Worm (Caenorhabditis elegans) whole organism, L3 larva: ENCODE measurements around the gene swt-5.
A peak's percentile ranks its signal among the peaks of the same experiment; 100 is the strongest.

Source experiments
- R02D3.7 ChIP-seq: fragments of 150-350 bp; optimal IDR thresholded peaks from 2 replicates; lab custom pipeline; 2014; ENCODE audit warnings: missing biosample characterization, missing genetic modification characterization
- ZK546.5 ChIP-seq: sonication (generic microtip); optimal IDR thresholded peaks from 2 replicates; lab custom pipeline; 2017; ENCODE audit warnings: missing biosample characterization, missing genetic modification characterization
- aly-2 ChIP-seq: fragments of 150-350 bp; optimal IDR thresholded peaks from 2 replicates; lab custom pipeline; 2014; ENCODE audit warnings: missing biosample characterization, missing genetic modification characterization
- ama-1 ChIP-seq: fragments of 150-350 bp; optimal IDR thresholded peaks from 2 replicates; lab custom pipeline; 2018
- ceh-16 ChIP-seq: sonication (generic microtip); optimal IDR thresholded peaks from 2 replicates; lab custom pipeline; 2017; ENCODE audit warnings: missing biosample characterization, missing genetic modification characterization
- ceh-28 ChIP-seq: fragments of 150-350 bp; optimal IDR thresholded peaks from 2 replicates; lab custom pipeline; 2014; ENCODE audit warnings: missing biosample characterization, missing genetic modification reagents, missing genetic modification characterization
- ceh-82 ChIP-seq: fragments of 150-350 bp; optimal IDR thresholded peaks from 2 replicates; lab custom pipeline; 2014; ENCODE audit warnings: missing biosample characterization, missing genetic modification characterization
- daf-12 ChIP-seq: fragments of 150-350 bp; optimal IDR thresholded peaks from 2 replicates; lab custom pipeline; 2014; ENCODE audit warnings: missing biosample characterization, missing genetic modification reagents, missing genetic modification characterization
- egl-27 ChIP-seq: sonication (generic microtip); optimal IDR thresholded peaks from 4 replicates; lab custom pipeline; 2017; ENCODE audit warnings: missing biosample characterization, missing genetic modification reagents, missing genetic modification characterization
- egl-5 ChIP-seq: fragments of 150-350 bp; optimal IDR thresholded peaks from 2 replicates; lab custom pipeline; 2017; ENCODE audit warnings: missing biosample characterization, missing genetic modification reagents, missing genetic modification characterization, inconsistent platforms
- elt-1 ChIP-seq: fragments of 150-350 bp; optimal IDR thresholded peaks from 2 replicates; lab custom pipeline; 2014; ENCODE audit warnings: missing biosample characterization, missing genetic modification characterization
- elt-2 ChIP-seq: sonication (generic microtip); optimal IDR thresholded peaks from 2 replicates; lab custom pipeline; 2016; ENCODE audit warnings: missing genetic modification reagents, mild to moderate bottlenecking, missing genetic modification characterization, missing compliant biosample characterization
- elt-3 ChIP-seq, 3 experiments: fragments of 150-350 bp in 1 of 3; sonication (generic microtip) in 2 of 3; optimal IDR thresholded peaks; 2 replicates in 2 of 3; 4 replicates in 1 of 3; lab custom pipeline; 2014 to 2017; ENCODE audit warnings: missing biosample characterization in 3 of 3, missing genetic modification characterization in 3 of 3
- eor-1 ChIP-seq, 2 experiments: fragments of 150-350 bp; optimal IDR thresholded peaks; 2 replicates each; lab custom pipeline; 2014 to 2018; ENCODE audit warnings: missing biosample characterization in 2 of 2, missing genetic modification characterization in 2 of 2
- fkh-10 ChIP-seq: sonication (generic microtip); optimal IDR thresholded peaks from 2 replicates; lab custom pipeline; 2017; ENCODE audit warnings: missing biosample characterization, missing genetic modification reagents, missing genetic modification characterization
- fkh-2 ChIP-seq: fragments of 150-350 bp; optimal IDR thresholded peaks from 2 replicates; lab custom pipeline; 2014; ENCODE audit warnings: missing biosample characterization, missing genetic modification reagents, missing genetic modification characterization
- fos-1 ChIP-seq: fragments of 150-350 bp; optimal IDR thresholded peaks from 2 replicates; lab custom pipeline; 2014; ENCODE audit warnings: missing biosample characterization, missing genetic modification characterization
- jun-1 ChIP-seq: fragments of 150-350 bp; optimal IDR thresholded peaks from 2 replicates; lab custom pipeline; 2014; ENCODE audit warnings: missing biosample characterization, missing genetic modification reagents, missing genetic modification characterization
- lin-15B ChIP-seq: fragments of 150-350 bp; optimal IDR thresholded peaks from 2 replicates; lab custom pipeline; 2014; ENCODE audit warnings: missing biosample characterization, missing genetic modification characterization
- lin-39 ChIP-seq: fragments of 150-350 bp; optimal IDR thresholded peaks from 2 replicates; lab custom pipeline; 2018; ENCODE audit warnings: missing biosample characterization, missing genetic modification reagents, missing genetic modification characterization
- lsy-12 ChIP-seq: sonication (generic microtip); optimal IDR thresholded peaks from 2 replicates; lab custom pipeline; 2016; ENCODE audit warnings: mild to moderate bottlenecking, missing genetic modification characterization, missing compliant biosample characterization
- mdl-1 ChIP-seq: fragments of 150-350 bp; optimal IDR thresholded peaks from 2 replicates; lab custom pipeline; 2014; ENCODE audit warnings: missing biosample characterization, missing genetic modification characterization
- mml-1 ChIP-seq: fragments of 150-350 bp; sonication (generic microtip); optimal IDR thresholded peaks from 3 replicates; lab custom pipeline; 2014; ENCODE audit warnings: missing biosample characterization, missing genetic modification characterization
- nfya-1 ChIP-seq: sonication (generic microtip); optimal IDR thresholded peaks from 2 replicates; lab custom pipeline; 2017; ENCODE audit warnings: missing genetic modification characterization, mild to moderate bottlenecking, missing compliant biosample characterization, antibody characterized with exemption, moderate library complexity; ENCODE audit not compliant: insufficient read depth
- nhr-11 ChIP-seq: fragments of 150-350 bp; optimal IDR thresholded peaks from 2 replicates; lab custom pipeline; 2014; ENCODE audit warnings: missing biosample characterization, missing genetic modification characterization
- nhr-12 ChIP-seq: fragments of 150-350 bp; optimal IDR thresholded peaks from 2 replicates; lab custom pipeline; 2014; ENCODE audit warnings: missing biosample characterization, missing genetic modification characterization
- nhr-23 ChIP-seq: fragments of 150-350 bp; optimal IDR thresholded peaks from 2 replicates; lab custom pipeline; 2014; ENCODE audit warnings: missing biosample characterization, missing genetic modification reagents, missing genetic modification characterization
- nhr-237 ChIP-seq: fragments of 150-350 bp; optimal IDR thresholded peaks from 2 replicates; lab custom pipeline; 2014; ENCODE audit warnings: missing biosample characterization, missing genetic modification characterization
- nhr-25 ChIP-seq: sonication (generic microtip); optimal IDR thresholded peaks from 2 replicates; lab custom pipeline; 2017; ENCODE audit warnings: missing biosample characterization, missing genetic modification characterization
- nhr-28 ChIP-seq: fragments of 150-350 bp; optimal IDR thresholded peaks from 2 replicates; lab custom pipeline; 2014; ENCODE audit warnings: missing biosample characterization, missing genetic modification characterization
- nhr-43 ChIP-seq: sonication (generic microtip); optimal IDR thresholded peaks from 2 replicates; lab custom pipeline; 2016; ENCODE audit warnings: mild to moderate bottlenecking, missing genetic modification characterization, missing compliant biosample characterization; ENCODE audit not compliant: poor library complexity, severe bottlenecking
- nhr-67 ChIP-seq: fragments of 150-350 bp; optimal IDR thresholded peaks from 2 replicates; lab custom pipeline; 2014; ENCODE audit warnings: missing biosample characterization, missing genetic modification characterization
- nhr-76 ChIP-seq: fragments of 150-350 bp; sonication (generic microtip); optimal IDR thresholded peaks from 5 replicates; lab custom pipeline; 2014; ENCODE audit warnings: missing biosample characterization, missing genetic modification characterization
- nhr-77 ChIP-seq: fragments of 150-350 bp; optimal IDR thresholded peaks from 2 replicates; lab custom pipeline; 2014; ENCODE audit warnings: missing biosample characterization, missing genetic modification characterization
- pha-4 ChIP-seq: fragments of 150-350 bp; optimal IDR thresholded peaks from 2 replicates; lab custom pipeline; 2014; ENCODE audit warnings: missing biosample characterization, missing genetic modification reagents, missing genetic modification characterization
- pqm-1 ChIP-seq: fragments of 150-350 bp; optimal IDR thresholded peaks from 2 replicates; lab custom pipeline; 2017; ENCODE audit warnings: missing biosample characterization, missing genetic modification characterization, inconsistent platforms
- skn-1 ChIP-seq: fragments of 150-350 bp; optimal IDR thresholded peaks from 2 replicates; lab custom pipeline; 2014; ENCODE audit warnings: missing biosample characterization, missing genetic modification characterization
- snpc-4 ChIP-seq: fragments of 150-350 bp; optimal IDR thresholded peaks from 2 replicates; lab custom pipeline; 2014; ENCODE audit warnings: missing biosample characterization, missing genetic modification characterization
- tbx-2 ChIP-seq: sonication (generic microtip); optimal IDR thresholded peaks from 2 replicates; lab custom pipeline; 2016; ENCODE audit warnings: mild to moderate bottlenecking, missing genetic modification characterization, missing compliant biosample characterization
- unc-39 ChIP-seq: sonication (generic microtip); optimal IDR thresholded peaks from 4 replicates; lab custom pipeline; 2017; ENCODE audit warnings: missing biosample characterization, missing genetic modification characterization
- unc-62 ChIP-seq: fragments of 150-350 bp; sonication (generic microtip); optimal IDR thresholded peaks from 4 replicates; lab custom pipeline; 2014; ENCODE audit warnings: missing biosample characterization, missing genetic modification reagents, missing genetic modification characterization
- zag-1 ChIP-seq: fragments of 150-350 bp; optimal IDR thresholded peaks from 2 replicates; lab custom pipeline; 2014; ENCODE audit warnings: missing biosample characterization, missing genetic modification characterization
- ztf-11 ChIP-seq: fragments of 150-350 bp; optimal IDR thresholded peaks from 2 replicates; lab custom pipeline; 2014; ENCODE audit warnings: missing biosample characterization, missing genetic modification characterization

Gene swt-5

DNA sequence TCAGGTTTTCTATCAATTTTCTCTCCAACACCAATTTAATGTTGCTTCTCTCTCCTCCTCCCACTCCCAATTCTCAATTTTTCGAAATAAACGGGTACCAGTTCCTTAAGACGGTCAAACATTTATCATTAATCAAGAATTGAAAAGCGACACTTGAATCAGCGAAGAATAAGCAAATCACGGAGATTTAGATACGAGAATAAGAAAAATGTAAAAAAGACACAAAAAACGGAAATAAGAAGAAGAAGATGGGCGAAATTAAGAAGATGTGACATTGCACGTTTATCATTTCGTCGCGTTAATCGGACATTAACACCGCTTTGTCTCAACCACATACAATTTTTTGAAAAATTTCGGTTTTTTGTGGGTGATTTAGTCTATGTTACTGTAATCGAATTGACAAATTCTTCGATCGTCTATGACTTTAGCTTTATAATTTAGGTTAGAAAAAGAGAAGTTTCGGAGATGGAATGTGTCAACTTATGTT, 3.3 kb downstream of the swt-5 start, which contains the start of gene haao-1:
Gene haao-1 (plus strand): TSS at position 437 of the 487 bp plus-strand sequence.
- peak; percentile 49 for TF ChIP-seq nhr-25 (tag; lab: Kevin White, UChicago)
- no peak for TF ChIP-seq pha-4
- peak; percentile 41 for TF ChIP-seq nhr-23 (tag; lab: Kevin White, UChicago)

DNA sequence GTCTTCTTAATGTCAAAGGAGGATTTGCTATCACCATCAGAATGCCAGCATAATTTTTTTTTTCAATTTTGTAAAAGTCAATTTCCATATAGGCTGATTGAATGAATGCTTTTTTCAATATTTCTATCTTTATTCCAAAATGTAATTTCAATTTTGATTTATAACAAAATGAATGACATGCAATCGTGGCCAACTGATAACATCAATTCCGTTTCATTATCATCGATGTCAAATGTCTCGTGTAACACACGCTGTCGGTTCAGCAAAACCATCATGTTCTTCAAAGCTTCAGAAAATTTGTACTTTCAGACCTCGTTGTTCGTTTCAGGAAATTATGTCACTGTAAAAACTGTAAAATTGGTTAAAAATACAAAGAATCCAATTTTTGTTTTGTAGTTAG, 5.7 kb downstream of the swt-5 start:
- TF ChIP-seq mml-1 (tag; lab: Kevin White, UChicago), result no peak
- no peak for TF ChIP-seq ZK546.5
- TF ChIP-seq nhr-237 (tag; lab: Kevin White, UChicago), result no peak
- no peak for TF ChIP-seq lin-15B (tag; lab: Kevin White, UChicago)
- peak; percentile 80 for TF ChIP-seq pqm-1 (tag; lab: Kevin White, UChicago)
- TF ChIP-seq elt-3 (tag; optimal IDR thresholded peaks at IDR 0.05; lab: Kevin White, UChicago), result no peak
- no peak for TF ChIP-seq ztf-11
- TF ChIP-seq nhr-28 (tag; lab: Kevin White, UChicago), result no peak
- TF ChIP-seq nhr-67, result no peak
- TF ChIP-seq ceh-28 (tag; lab: Kevin White, UChicago), result no peak
- TF ChIP-seq egl-5 (tag; lab: Kevin White, UChicago), result no peak
- no peak for TF ChIP-seq pha-4
- no peak for TF ChIP-seq fkh-10
- TF ChIP-seq elt-2 (tag; lab: Kevin White, UChicago), result peak; percentile 82
- TF ChIP-seq nhr-43 (tag; lab: Kevin White, UChicago), result no peak

DNA sequence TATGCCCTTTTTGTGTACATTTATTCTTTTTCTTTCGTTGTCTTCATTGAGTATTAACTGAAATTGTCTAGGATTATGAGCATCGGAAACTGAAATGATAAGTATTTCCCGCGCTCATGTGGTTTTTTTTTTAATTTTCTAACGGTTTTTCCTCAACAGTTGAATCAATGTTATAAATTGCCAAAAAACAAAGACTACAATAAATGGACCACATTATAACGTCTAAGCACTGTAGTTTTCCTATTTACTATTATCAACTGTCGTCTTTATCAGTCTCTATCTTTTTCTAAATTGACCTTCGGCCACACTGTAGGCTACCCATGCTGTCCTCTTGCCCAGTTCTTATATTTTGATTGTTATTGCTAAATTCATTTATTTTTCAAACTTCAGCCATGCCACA, 6.5 kb downstream of the swt-5 start, which contains the start of gene acs-14:
Gene acs-14 (plus strand): TSS at position 391 of the 400 bp plus-strand sequence.
- no peak for TF ChIP-seq nhr-28 (tag; lab: Kevin White, UChicago)
- TF ChIP-seq elt-2 (tag; lab: Kevin White, UChicago), result peak; percentile 67
- TF ChIP-seq pha-4, result peak; percentile 1

DNA sequence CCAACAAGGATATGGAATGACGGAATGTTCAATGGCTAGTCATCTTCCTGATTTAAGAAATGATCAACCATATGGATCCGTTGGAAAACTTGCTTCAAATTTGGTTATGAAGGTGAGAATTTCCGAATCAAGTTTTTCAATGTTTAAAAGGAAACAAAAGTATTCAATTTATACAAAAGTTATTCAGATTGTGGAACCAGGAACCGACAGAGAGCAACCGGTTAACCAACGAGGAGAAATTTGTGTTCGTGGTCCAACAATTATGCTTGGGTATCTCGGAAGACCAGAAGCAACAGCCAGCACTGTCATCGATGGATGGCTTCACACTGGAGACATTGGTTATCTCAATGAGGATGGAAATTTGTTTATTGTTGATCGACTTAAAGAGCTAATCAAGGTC, 8.4 kb downstream of the swt-5 start:
- TF ChIP-seq lin-39, result no peak
- no peak for TF ChIP-seq nhr-11
- TF ChIP-seq jun-1, result no peak
- TF ChIP-seq, all 47 proteins: peak for 0

DNA sequence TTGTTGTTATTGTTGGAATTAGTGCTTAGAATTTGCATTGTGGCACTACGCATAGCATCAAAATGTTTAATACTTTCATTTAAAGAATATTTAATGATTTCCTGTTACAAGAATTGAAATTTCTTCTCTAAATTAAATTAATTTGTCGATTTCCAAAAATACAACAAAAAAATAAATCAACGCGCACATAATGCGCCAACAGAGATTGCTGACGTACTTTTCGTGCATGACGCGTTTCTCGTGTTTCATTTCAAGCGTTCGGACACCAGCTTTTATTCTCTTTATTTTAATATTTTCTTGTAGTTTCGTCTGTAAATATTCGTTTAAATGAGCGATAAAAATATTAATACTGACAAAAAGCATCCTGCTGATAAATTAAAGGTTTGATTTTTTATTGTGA, 12.4 kb downstream of the swt-5 start, which contains the start of gene eif-2Bdelta:
Gene eif-2Bdelta (plus strand): TSS at position 235 of the 400 bp plus-strand sequence.
- TF ChIP-seq ztf-11 (no peak), tbx-2 (tag; lab: Kevin White, UChicago) (no peak), fos-1 (no peak), ama-1 (lab: Kevin White, UChicago) (no peak), snpc-4 (tag; lab: Kevin White, UChicago) (peak; percentile 46), jun-1 (peak; percentile 14), nhr-237 (tag; lab: Kevin White, UChicago) (no peak), nhr-77 (no peak), pqm-1 (tag; lab: Kevin White, UChicago) (no peak), elt-1 (tag; lab: Kevin White, UChicago) (no peak), mdl-1 (tag; lab: Kevin White, UChicago) (no peak), fkh-2 (tag; lab: Kevin White, UChicago) (no peak), R02D3.7 (tag; lab: Kevin White, UChicago) (no peak), eor-1 (tag; optimal IDR thresholded peaks at IDR 0.05; lab: Kevin White, UChicago) (no peak), nhr-25 (tag; lab: Kevin White, UChicago) (no peak), skn-1 (tag; lab: Kevin White, UChicago) (no peak), nhr-23 (tag; lab: Kevin White, UChicago) (peak; percentile 20), nhr-67 (no peak), zag-1 (tag; lab: Kevin White, UChicago) (no peak), unc-39 (no peak), daf-12 (tag; lab: Kevin White, UChicago) (no peak), ceh-16 (tag; lab: Kevin White, UChicago) (no peak), fkh-10 (peak; percentile 23), egl-27 (tag; lab: Kevin White, UChicago) (no peak), ceh-28 (tag; lab: Kevin White, UChicago) (no peak), ceh-82 (no peak), pha-4 (peak; percentile 73), lin-15B (tag; lab: Kevin White, UChicago) (peak; percentile 30), ZK546.5 (no peak), aly-2 (tag; lab: Kevin White, UChicago) (no peak), nhr-11 (no peak), elt-3 (tag; optimal IDR thresholded peaks at IDR 0.05; lab: Kevin White, UChicago) (no peak), lsy-12 (tag; lab: Kevin White, UChicago) (no peak), nfya-1 (tag; lab: Kevin White, UChicago) (peak; percentile 45), nhr-76 (tag; lab: Kevin White, UChicago) (no peak), nhr-28 (tag; lab: Kevin White, UChicago) (no peak), lin-39 (no peak), unc-62 (GFP tag; lab: Kevin White, UChicago) (no peak), nhr-12 (no peak), egl-5 (tag; lab: Kevin White, UChicago) (no peak)
